Worm (Caenorhabditis elegans) whole organism, L2 larva: ENCODE results near the gene fdgt-1.

Experiments used
- R02D3.7 ChIP-seq: fragments of 150-350 bp; optimal IDR thresholded peaks from 2 replicates; lab custom pipeline; 2014; ENCODE audit warnings: missing biosample characterization, missing genetic modification characterization
- ZK546.5 ChIP-seq: sonication (generic microtip); optimal IDR thresholded peaks from 2 replicates; lab custom pipeline; 2017; ENCODE audit warnings: missing biosample characterization, missing genetic modification characterization
- ama-1 ChIP-seq: fragments of 150-350 bp; optimal IDR thresholded peaks from 2 replicates; lab custom pipeline; 2018; ENCODE audit warnings: inconsistent platforms
- blmp-1 ChIP-seq: sonication (generic microtip); optimal IDR thresholded peaks from 2 replicates; lab custom pipeline; 2017; ENCODE audit warnings: missing genetic modification characterization, mild to moderate bottlenecking, missing compliant biosample characterization, antibody characterized with exemption, moderate library complexity; ENCODE audit not compliant: insufficient read depth
- egl-27 ChIP-seq: sonication (generic microtip); optimal IDR thresholded peaks from 3 replicates; lab custom pipeline; 2017; ENCODE audit warnings: missing biosample characterization, missing genetic modification reagents, missing genetic modification characterization
- elt-3 ChIP-seq: sonication (generic microtip); optimal IDR thresholded peaks from 2 replicates; lab custom pipeline; 2017; ENCODE audit warnings: missing biosample characterization, missing genetic modification characterization
- fos-1 ChIP-seq: fragments of 150-350 bp; optimal IDR thresholded peaks from 2 replicates; lab custom pipeline; 2014; ENCODE audit warnings: missing biosample characterization, missing genetic modification characterization
- lin-13 ChIP-seq: fragments of 150-350 bp; optimal IDR thresholded peaks from 2 replicates; lab custom pipeline; 2014; ENCODE audit warnings: missing biosample characterization, missing genetic modification reagents, missing genetic modification characterization
- lin-39 ChIP-seq: fragments of 150-350 bp; optimal IDR thresholded peaks from 2 replicates; lab custom pipeline; 2014; ENCODE audit warnings: missing biosample characterization, missing genetic modification reagents, missing genetic modification characterization
- nhr-237 ChIP-seq: fragments of 150-350 bp; optimal IDR thresholded peaks from 2 replicates; lab custom pipeline; 2014; ENCODE audit warnings: missing biosample characterization, missing genetic modification characterization
- nhr-25 ChIP-seq: fragments of 150-350 bp; sonication (generic microtip); optimal IDR thresholded peaks from 3 replicates; lab custom pipeline; 2014; ENCODE audit warnings: missing biosample characterization, missing genetic modification characterization
- sma-9 ChIP-seq, 2 experiments: fragments of 150-350 bp in 1 of 2; sonication (generic microtip) in 1 of 2; optimal IDR thresholded peaks; 2 replicates each; lab custom pipeline; 2014 to 2016; ENCODE audit warnings: missing genetic modification characterization in 2 of 2, mild to moderate bottlenecking in 1 of 2, missing biosample characterization in 1 of 2, missing compliant biosample characterization in 1 of 2, missing genetic modification reagents in 1 of 2, moderate library complexity in 1 of 2
- unc-39 ChIP-seq: fragments of 150-350 bp; optimal IDR thresholded peaks from 2 replicates; lab custom pipeline; 2014; ENCODE audit warnings: missing biosample characterization, missing genetic modification characterization
- zag-1 ChIP-seq: fragments of 150-350 bp; optimal IDR thresholded peaks from 2 replicates; lab custom pipeline; 2014; ENCODE audit warnings: missing biosample characterization, missing genetic modification characterization

DNA sequence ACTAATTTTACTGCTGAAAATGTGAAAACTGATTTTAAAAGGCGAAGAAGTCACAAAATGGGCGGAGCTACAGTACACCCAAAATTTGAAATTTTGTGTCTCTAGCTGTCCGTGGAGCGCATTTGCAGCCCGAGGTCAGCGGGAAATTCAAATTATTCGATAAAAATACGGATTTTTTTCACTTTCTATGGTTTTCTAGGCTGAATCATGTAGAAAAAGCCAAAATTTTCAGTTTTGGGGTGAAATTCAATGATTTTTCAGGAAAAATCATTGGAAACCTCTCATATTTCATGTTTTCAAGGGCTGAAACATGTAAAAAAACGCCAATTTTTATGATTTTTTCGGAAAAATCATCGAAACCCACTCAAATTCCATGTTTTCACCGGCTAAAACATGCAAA, 13.6 kb upstream of the fdgt-1 start:
- TF ChIP-seq sma-9 (GFP tag; optimal IDR thresholded peaks at IDR 0.05; lab: Kevin White, UChicago) (no peak), sma-9 (tag; optimal IDR thresholded peaks at IDR 0.05; lab: Kevin White, UChicago) (no peak), lin-13 (GFP tag; lab: Kevin White, UChicago) (no peak), elt-3 (tag; lab: Kevin White, UChicago) (no peak), nhr-237 (tag; lab: Kevin White, UChicago) (no peak), fos-1 (tag; lab: Kevin White, UChicago) (no peak), unc-39 (no peak), R02D3.7 (tag; lab: Kevin White, UChicago) (no peak), ZK546.5 (tag; lab: Kevin White, UChicago) (no peak), egl-27 (tag; lab: Kevin White, UChicago) (no peak), ama-1 (no peak), lin-39 (tag; lab: Kevin White, UChicago) (no peak), blmp-1 (tag; lab: Kevin White, UChicago) (no peak), zag-1 (tag; lab: Kevin White, UChicago) (no peak), nhr-25 (tag; lab: Kevin White, UChicago) (no peak)
